Fruit fly (Drosophila melanogaster) whole organism, embryonic: ENCODE data around the gene Neurl4.
A peak's percentile ranks its signal among the peaks of the same experiment; 100 is the strongest.

Experiments used
- Antp ChIP-seq: fragments of 200-800 bp; sonication (Bioruptor generic); optimal IDR thresholded peaks from 3 replicates; lab custom pipeline; 2016; ENCODE audit warnings: missing biosample characterization, missing genetic modification characterization
- CG10209 ChIP-seq: fragments of 200-800 bp; sonication (Bioruptor generic); optimal IDR thresholded peaks from 3 replicates; lab custom pipeline; 2017; ENCODE audit warnings: missing biosample characterization, mild to moderate bottlenecking, missing genetic modification characterization, missing genetic modification reagents
- CG1024 ChIP-seq: fragments of 200-800 bp; sonication (Bioruptor generic); IDR thresholded peaks from 2 replicates; pipeline ENCODE4 v1.3.6; 2022; ENCODE audit warnings: missing biosample characterization, missing genetic modification characterization
- CG10267 ChIP-seq: fragments of 200-800 bp; sonication (Bioruptor generic); optimal IDR thresholded peaks from 2 replicates; lab custom pipeline; 2018; ENCODE audit warnings: missing biosample characterization, mild to moderate bottlenecking, missing genetic modification characterization, moderate library complexity
- CG10366 ChIP-seq: fragments of 200-800 bp; sonication (Bioruptor generic); IDR thresholded peaks from 2 replicates; pipeline ENCODE4 v1.3.6; 2022; ENCODE audit warnings: missing biosample characterization, missing genetic modification characterization
- CG11085 ChIP-seq: fragments of 200-800 bp; sonication (Bioruptor generic); IDR thresholded peaks from 2 replicates; pipeline ENCODE4 v1.3.6; 2022; ENCODE audit warnings: missing biosample characterization, missing genetic modification characterization
- CG12942 ChIP-seq: fragments of 200-800 bp; sonication (Bioruptor generic); optimal IDR thresholded peaks from 3 replicates; lab custom pipeline; 2016; ENCODE audit warnings: missing biosample characterization, missing genetic modification characterization
- CG13287 ChIP-seq: fragments of 200-800 bp; sonication (Bioruptor generic); IDR thresholded peaks from 2 replicates; pipeline ENCODE4 v1.3.6; 2022; ENCODE audit warnings: missing biosample characterization, missing genetic modification characterization; ENCODE audit not compliant: partially characterized antibody
- CG14710 ChIP-seq: fragments of 200-800 bp; sonication (Bioruptor generic); optimal IDR thresholded peaks from 3 replicates; lab custom pipeline; 2019; ENCODE audit warnings: missing biosample characterization, mild to moderate bottlenecking, missing genetic modification characterization, moderate library complexity
- CG1529 ChIP-seq: fragments of 200-800 bp; sonication (Bioruptor generic); optimal IDR thresholded peaks from 3 replicates; lab custom pipeline; 2018; ENCODE audit warnings: missing biosample characterization, missing genetic modification characterization
- CG18262 ChIP-seq: fragments of 200-800 bp; optimal IDR thresholded peaks from 3 replicates; lab custom pipeline; 2019; ENCODE audit warnings: missing biosample characterization, mild to moderate bottlenecking, missing genetic modification characterization, moderate library complexity
- CG18599 ChIP-seq: fragments of 200-800 bp; sonication (Bioruptor generic); optimal IDR thresholded peaks from 3 replicates; lab custom pipeline; 2017; ENCODE audit warnings: missing biosample characterization, missing genetic modification characterization, mild to moderate bottlenecking, moderate library complexity, missing genetic modification reagents
- CG18619 ChIP-seq: fragments of 200-800 bp; sonication (Bioruptor generic); optimal IDR thresholded peaks from 3 replicates; lab custom pipeline; 2017; ENCODE audit warnings: missing biosample characterization, mild to moderate bottlenecking, missing genetic modification characterization
- CG18764 ChIP-seq: fragments of 200-800 bp; sonication (Bioruptor generic); optimal IDR thresholded peaks from 3 replicates; lab custom pipeline; 2016; ENCODE audit warnings: missing biosample characterization, missing genetic modification characterization
- CG2712 ChIP-seq: fragments of 200-800 bp; optimal IDR thresholded peaks from 3 replicates; lab custom pipeline; 2019; ENCODE audit warnings: missing biosample characterization, mild to moderate bottlenecking, missing genetic modification characterization, moderate library complexity
- CG31441 ChIP-seq: fragments of 200-800 bp; sonication (Bioruptor generic); IDR thresholded peaks from 2 replicates; pipeline ENCODE4 v1.3.6; 2022; ENCODE audit warnings: missing biosample characterization, missing genetic modification characterization
- CG4328 ChIP-seq: fragments of 200-800 bp; sonication (Bioruptor generic); optimal IDR thresholded peaks from 3 replicates; lab custom pipeline; 2017; ENCODE audit warnings: missing biosample characterization, missing genetic modification reagents, missing genetic modification characterization
- CG6683 ChIP-seq: fragments of 200-800 bp; sonication (Bioruptor generic); optimal IDR thresholded peaks from 2 replicates; lab custom pipeline; 2017; ENCODE audit warnings: missing biosample characterization, mild to moderate bottlenecking, missing genetic modification characterization, missing genetic modification reagents
- CG7839 ChIP-seq: fragments of 200-800 bp; sonication (Bioruptor generic); optimal IDR thresholded peaks from 3 replicates; lab custom pipeline; 2018; ENCODE audit warnings: missing biosample characterization, mild to moderate bottlenecking, missing genetic modification characterization, moderate library complexity
- CG8765 ChIP-seq: fragments of 200-800 bp; sonication (Bioruptor generic); IDR thresholded peaks from 2 replicates; pipeline ENCODE4 v1.3.6; 2022; ENCODE audit warnings: missing biosample characterization, missing genetic modification characterization
- CG8944 ChIP-seq: fragments of 200-800 bp; sonication (Bioruptor generic); optimal IDR thresholded peaks from 3 replicates; lab custom pipeline; 2016; ENCODE audit warnings: missing biosample characterization, missing genetic modification characterization
- CG9609 ChIP-seq: fragments of 200-800 bp; sonication (Bioruptor generic); optimal IDR thresholded peaks from 3 replicates; lab custom pipeline; 2016; ENCODE audit warnings: missing biosample characterization, missing genetic modification characterization
- Camta ChIP-seq: fragments of 200-800 bp; sonication (Bioruptor generic); optimal IDR thresholded peaks from 2 replicates; lab custom pipeline; 2016; ENCODE audit warnings: missing biosample characterization, missing genetic modification characterization
- Chrac-16 ChIP-seq: fragments of 200-800 bp; sonication (Bioruptor generic); optimal IDR thresholded peaks from 3 replicates; lab custom pipeline; 2016; ENCODE audit warnings: missing biosample characterization, missing genetic modification characterization
- Dfd ChIP-seq, 2 experiments: fragments of >200 bp; optimal IDR thresholded peaks; 2 replicates each; lab custom pipeline; 2017; ENCODE audit warnings: missing biosample characterization in 2 of 2, missing genetic modification characterization in 2 of 2
- Fer3 ChIP-seq: fragments of 200-800 bp; sonication (Bioruptor generic); optimal IDR thresholded peaks from 2 replicates; lab custom pipeline; 2018; ENCODE audit warnings: missing biosample characterization, mild to moderate bottlenecking, missing genetic modification characterization, moderate library complexity
- HLH4C ChIP-seq: fragments of 200-800 bp; sonication (Bioruptor generic); IDR thresholded peaks from 3 replicates; pipeline ENCODE4 v1.3.6; 2022; ENCODE audit warnings: missing biosample characterization, missing genetic modification characterization; ENCODE audit not compliant: partially characterized antibody
- HLHmδ ChIP-seq: fragments of 200-800 bp; sonication (Bioruptor generic); optimal IDR thresholded peaks from 2 replicates; lab custom pipeline; 2018; ENCODE audit warnings: missing biosample characterization, mild to moderate bottlenecking, missing genetic modification characterization, moderate library complexity
- Mad ChIP-seq: fragments of 200-800 bp; sonication (Bioruptor generic); optimal IDR thresholded peaks from 2 replicates; lab custom pipeline; 2016; ENCODE audit warnings: missing biosample characterization, missing genetic modification characterization
- Sox100B ChIP-seq: fragments of 200-800 bp; sonication (Bioruptor generic); optimal IDR thresholded peaks from 3 replicates; lab custom pipeline; 2018; ENCODE audit warnings: missing biosample characterization, mild to moderate bottlenecking, missing genetic modification characterization
- Xbp1 ChIP-seq: fragments of 200-800 bp; sonication (Bioruptor generic); optimal IDR thresholded peaks from 3 replicates; lab custom pipeline; 2016; ENCODE audit warnings: missing biosample characterization, mild to moderate bottlenecking, missing genetic modification characterization
- Xrp1 ChIP-seq: fragments of 200-800 bp; sonication (Bioruptor generic); IDR thresholded peaks from 2 replicates; pipeline ENCODE4 v1.3.6; 2022; ENCODE audit warnings: missing biosample characterization, missing genetic modification characterization
- ase ChIP-seq: fragments of 200-800 bp; sonication (Bioruptor generic); IDR thresholded peaks from 3 replicates; pipeline ENCODE4 v1.3.6; 2022; ENCODE audit warnings: missing biosample characterization, missing genetic modification characterization
- crol ChIP-seq: fragments of 200-800 bp; sonication (Bioruptor generic); IDR thresholded peaks from 2 replicates; pipeline ENCODE4 v1.3.6; 2022; ENCODE audit warnings: missing biosample characterization, missing genetic modification characterization
- dmrt99B ChIP-seq: fragments of 200-800 bp; sonication (Bioruptor generic); optimal IDR thresholded peaks from 2 replicates; lab custom pipeline; 2018; ENCODE audit warnings: missing biosample characterization, mild to moderate bottlenecking, missing genetic modification characterization, moderate library complexity
- fd96Cb ChIP-seq: fragments of 200-800 bp; sonication (Bioruptor generic); optimal IDR thresholded peaks from 2 replicates; lab custom pipeline; 2018; ENCODE audit warnings: missing biosample characterization, mild to moderate bottlenecking, missing genetic modification characterization, moderate library complexity
- fu2 ChIP-seq: fragments of 200-800 bp; sonication (Bioruptor generic); optimal IDR thresholded peaks from 2 replicates; lab custom pipeline; 2016; ENCODE audit warnings: missing biosample characterization, missing genetic modification characterization
- kay ChIP-seq: fragments of 200-800 bp; sonication (Bioruptor generic); optimal IDR thresholded peaks from 2 replicates; lab custom pipeline; 2016; ENCODE audit warnings: missing biosample characterization, missing genetic modification characterization
- lbe ChIP-seq: fragments of 200-800 bp; sonication (Bioruptor generic); optimal IDR thresholded peaks from 2 replicates; lab custom pipeline; 2016; ENCODE audit warnings: missing biosample characterization, mild to moderate bottlenecking, missing genetic modification characterization
- lilli ChIP-seq: fragments of 200-800 bp; sonication (Bioruptor generic); optimal IDR thresholded peaks from 3 replicates; lab custom pipeline; 2016; ENCODE audit warnings: missing biosample characterization, missing genetic modification characterization
- lola ChIP-seq, 3 experiments: fragments of >200 bp in 2 of 3; fragments of 200-800 bp in 1 of 3; sonication (Bioruptor generic) in 1 of 3; optimal IDR thresholded peaks; 2 replicates each; lab custom pipeline; 2017 to 2019; ENCODE audit warnings: missing biosample characterization in 3 of 3, missing genetic modification characterization in 3 of 3, mild to moderate bottlenecking in 1 of 3, moderate library complexity in 1 of 3
- prd ChIP-seq, 3 experiments: fragments of >200 bp in 2 of 3; fragments of 200-800 bp in 1 of 3; sonication (Bioruptor generic) in 1 of 3; optimal IDR thresholded peaks in 2 of 3; IDR thresholded peaks in 1 of 3; 2 replicates in 2 of 3; 3 replicates in 1 of 3; pipeline versions ENCODE4 v1.3.6 to Lab custom; 2017 to 2022; ENCODE audit warnings: missing biosample characterization in 1 of 3, missing genetic modification characterization in 1 of 3
- rib ChIP-seq: fragments of 200-800 bp; sonication (Bioruptor generic); IDR thresholded peaks from 2 replicates; pipeline ENCODE4 v1.3.6; 2022; ENCODE audit warnings: missing biosample characterization, missing genetic modification characterization
- row ChIP-seq: fragments of 200-800 bp; sonication (Bioruptor generic); IDR thresholded peaks from 3 replicates; pipeline ENCODE4 v1.3.6; 2022; ENCODE audit warnings: missing biosample characterization, missing genetic modification characterization
- sc ChIP-seq, 3 experiments: fragments of >200 bp in 2 of 3; fragments of 200-800 bp in 1 of 3; sonication (Bioruptor generic) in 1 of 3; optimal IDR thresholded peaks; 2 replicates in 2 of 3; 3 replicates in 1 of 3; lab custom pipeline; 2017; ENCODE audit warnings: mild to moderate bottlenecking in 1 of 3, missing biosample characterization in 1 of 3, missing genetic modification characterization in 1 of 3, missing genetic modification reagents in 1 of 3
- scrt ChIP-seq: fragments of 200-800 bp; sonication (Bioruptor generic); optimal IDR thresholded peaks from 2 replicates; lab custom pipeline; 2018; ENCODE audit warnings: missing biosample characterization, mild to moderate bottlenecking, missing genetic modification characterization, moderate library complexity
- tna ChIP-seq: fragments of 200-800 bp; sonication (Bioruptor generic); IDR thresholded peaks from 2 replicates; pipeline ENCODE4 v1.3.6; 2022; ENCODE audit warnings: missing biosample characterization, missing genetic modification characterization; ENCODE audit not compliant: partially characterized antibody
- twi ChIP-seq: fragments of 200-800 bp; optimal IDR thresholded peaks from 2 replicates; lab custom pipeline; 2019; ENCODE audit warnings: missing biosample characterization, mild to moderate bottlenecking, missing genetic modification characterization, moderate library complexity
- vvl ChIP-seq: fragments of 200-800 bp; sonication (Bioruptor generic); IDR thresholded peaks from 2 replicates; pipeline ENCODE4 v1.3.6; 2022; ENCODE audit warnings: missing biosample characterization, missing genetic modification characterization
- zf30C ChIP-seq: fragments of 200-800 bp; sonication (Bioruptor generic); optimal IDR thresholded peaks from 3 replicates; lab custom pipeline; 2018; ENCODE audit warnings: missing biosample characterization, mild to moderate bottlenecking, missing genetic modification characterization

Neurl4 gene

dm6 chr3L:14086225-14086624, 36.5 kb upstream of the Neurl4 start (continued):
- peak; percentile 34; the same call in 1 of the 2 replicates for TF ChIP-seq Xrp1 (GFP tag; lab: Robert Waterston, UW)
- TF ChIP-seq HLH4C (GFP tag; lab: Robert Waterston, UW): no peak
- TF ChIP-seq Dfd (GFP tag; optimal IDR thresholded peaks at IDR 0.05; lab: Kevin White, UChicago): no peak
- peak; percentile 65 for TF ChIP-seq CG18262 (tag; lab: Kevin White, UChicago)
- TF ChIP-seq CG1024 (GFP tag; lab: Robert Waterston, UW): no peak
- no peak for TF ChIP-seq ase (GFP tag; lab: Robert Waterston, UW)
- peak in 1 of 3 experiments; percentile 8 for TF ChIP-seq lola (GFP tag; optimal IDR thresholded peaks at IDR 0.05; lab: Kevin White, UChicago)
- TF ChIP-seq CG11085 (GFP tag; lab: Robert Waterston, UW): no peak
- TF ChIP-seq CG18619 (GFP tag; lab: Kevin White, UChicago): no peak
- TF ChIP-seq CG10267 (tag; lab: Kevin White, UChicago): peak; percentile 22
- TF ChIP-seq HLHmδ (GFP tag; lab: Kevin White, UChicago): no peak
- no peak for TF ChIP-seq zf30C (GFP tag; lab: Kevin White, UChicago)
- no peak for TF ChIP-seq rib (GFP tag; lab: Robert Waterston, UW)
- peak; percentile 48; the same call in 1 of the 2 replicates for TF ChIP-seq CG31441 (GFP tag; lab: Robert Waterston, UW)
- TF ChIP-seq CG12942 (GFP tag; lab: Kevin White, UChicago): no peak
- TF ChIP-seq row (GFP tag; lab: Robert Waterston, UW): 0 out of 3 replicates have a peak, but pooled peaks have one; percentile 25
- no peak for TF ChIP-seq Camta (GFP tag; lab: Kevin White, UChicago)
- TF ChIP-seq Fer3 (tag; lab: Kevin White, UChicago): no peak
- TF ChIP-seq CG14710 (tag; lab: Kevin White, UChicago): peak; percentile 25
- TF ChIP-seq prd (optimal IDR thresholded peaks at IDR 0.05; lab: Kevin White, UChicago): no peak
- TF ChIP-seq prd (GFP tag; IDR thresholded peaks at IDR 0.05; lab: Robert Waterston, UW): peak; percentile 52; the same call in 1 of the 3 replicates
- no peak for TF ChIP-seq kay (GFP tag; lab: Kevin White, UChicago)
- TF ChIP-seq CG1529: no peak
- no peak for TF ChIP-seq CG6683 (GFP tag; lab: Kevin White, UChicago)
- TF ChIP-seq CG10209: no peak
- TF ChIP-seq lbe (GFP tag; lab: Kevin White, UChicago): no peak
- no peak for TF ChIP-seq vvl (GFP tag; lab: Robert Waterston, UW)
- no peak for TF ChIP-seq tna (GFP tag; lab: Robert Waterston, UW)
- peak; percentile 30 for TF ChIP-seq CG7839 (tag; lab: Kevin White, UChicago)
- no peak for TF ChIP-seq fu2 (GFP tag; lab: Kevin White, UChicago)
- no peak for TF ChIP-seq CG9609 (GFP tag; lab: Kevin White, UChicago)
- TF ChIP-seq twi (tag; lab: Kevin White, UChicago): no peak
- no peak for TF ChIP-seq Mad (GFP tag; lab: Kevin White, UChicago)
- peak; percentile 1 for TF ChIP-seq Sox100B (GFP tag; lab: Kevin White, UChicago)
- peak; percentile 66 for TF ChIP-seq CG2712 (tag; lab: Kevin White, UChicago)
- TF ChIP-seq lilli (GFP tag; lab: Kevin White, UChicago): no peak
- TF ChIP-seq CG4328 (GFP tag; lab: Kevin White, UChicago): no peak
- no peak for TF ChIP-seq scrt (GFP tag; lab: Kevin White, UChicago)
- TF ChIP-seq CG8944 (GFP tag; lab: Kevin White, UChicago): no peak
- TF ChIP-seq Antp: no peak
- no peak for TF ChIP-seq Chrac-16
- TF ChIP-seq CG8765 (GFP tag; lab: Robert Waterston, UW): no peak
- no peak for TF ChIP-seq Xbp1
- TF ChIP-seq CG13287: no peak
- TF ChIP-seq CG10366: no peak
- no peak for TF ChIP-seq sc (optimal IDR thresholded peaks at IDR 0.05; lab: Kevin White, UChicago)
- TF ChIP-seq sc (GFP tag; optimal IDR thresholded peaks at IDR 0.05; lab: Kevin White, UChicago): no peak
- TF ChIP-seq CG18599 (GFP tag; lab: Kevin White, UChicago): no peak
- TF ChIP-seq CG18764 (GFP tag; lab: Kevin White, UChicago): no peak
- TF ChIP-seq crol: no peak
- peak; percentile 36 for TF ChIP-seq dmrt99B (tag; lab: Kevin White, UChicago)
- TF ChIP-seq fd96Cb: peak; percentile 39
